Worm (Caenorhabditis elegans) whole organism, young adult: ENCODE results near the gene bath-39.

Experiments used
- ama-1 ChIP-seq, 3 experiments: fragments of 150-350 bp in 1 of 3; sonication (generic microtip) in 2 of 3; optimal IDR thresholded peaks; 2 replicates each; lab custom pipeline; 2014 to 2018; ENCODE audit warnings: missing biosample characterization in 2 of 3, missing genetic modification characterization in 2 of 3, missing genetic modification reagents in 2 of 3
- nfya-1 ChIP-seq: sonication (generic microtip); optimal IDR thresholded peaks from 2 replicates; lab custom pipeline; 2017; ENCODE audit warnings: antibody characterized with exemption, missing compliant biosample characterization, missing genetic modification characterization, borderline replicate concordance; ENCODE audit not compliant: insufficient read depth
- sea-2 ChIP-seq: fragments of 200-800 bp; sonication (Bioruptor generic); IDR thresholded peaks from 2 replicates; pipeline ENCODE4 v1.3.6; 2022; ENCODE audit warnings: missing genetic modification characterization, missing compliant biosample characterization
- snpc-4 ChIP-seq, 5 experiments: fragments of 150-350 bp in 1 of 5; sonication (generic microtip) in 4 of 5; optimal IDR thresholded peaks; 2 replicates each; lab custom pipeline; 2014 to 2018; ENCODE audit warnings: missing genetic modification characterization in 5 of 5, missing biosample characterization in 3 of 5, antibody characterized with exemption in 2 of 5, mild to moderate bottlenecking in 2 of 5, missing compliant biosample characterization in 2 of 5, missing genotype in 2 of 5, moderate library complexity in 2 of 5, missing genetic modification reagents in 1 of 5

DNA sequence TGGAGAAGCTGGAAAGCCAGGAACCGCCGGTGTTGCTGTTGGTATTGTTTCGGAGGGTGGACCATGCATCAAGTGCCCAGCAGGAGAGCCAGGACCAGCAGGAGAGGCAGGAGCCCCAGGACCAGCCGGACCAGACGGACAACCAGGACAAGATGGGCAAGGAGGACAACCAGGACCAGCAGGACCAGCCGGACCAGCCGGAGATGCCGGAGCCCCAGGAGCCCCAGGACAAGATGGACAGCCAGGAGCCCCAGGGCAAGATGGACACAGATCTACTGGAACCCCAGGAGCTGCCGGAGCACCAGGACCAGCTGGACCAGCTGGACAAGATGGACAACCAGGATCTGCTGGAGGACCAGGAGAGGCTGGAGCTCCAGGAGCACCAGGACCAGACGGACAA is 16.4 kb upstream of the bath-39 start:
- no peak for TF ChIP-seq sea-2 (GFP tag; lab: Robert Waterston, UW)
- no peak for TF ChIP-seq snpc-4 (GFP tag; optimal IDR thresholded peaks at IDR 0.05; lab: Kevin White, UChicago)
- no peak for TF ChIP-seq snpc-4 (tag; optimal IDR thresholded peaks at IDR 0.05; lab: Kevin White, UChicago)
- TF ChIP-seq ama-1 (optimal IDR thresholded peaks at IDR 0.05; lab: Kevin White, UChicago), result no peak
- no peak for TF ChIP-seq ama-1 (GFP tag; optimal IDR thresholded peaks at IDR 0.05; lab: Kevin White, UChicago)
- no peak for TF ChIP-seq nfya-1
